Worm (Caenorhabditis elegans) whole organism, L2 larva: ENCODE data around the gene ZK1236.9.

Source experiments
- aly-2 ChIP-seq: fragments of 150-350 bp; optimal IDR thresholded peaks from 2 replicates; lab custom pipeline; 2014; ENCODE audit warnings: missing biosample characterization, missing genetic modification characterization
- ceh-16 ChIP-seq: fragments of 150-350 bp; optimal IDR thresholded peaks from 2 replicates; lab custom pipeline; 2014; ENCODE audit warnings: missing biosample characterization, missing genetic modification characterization
- fos-1 ChIP-seq: fragments of 150-350 bp; optimal IDR thresholded peaks from 2 replicates; lab custom pipeline; 2014; ENCODE audit warnings: missing biosample characterization, missing genetic modification characterization
- lin-39 ChIP-seq: fragments of 150-350 bp; optimal IDR thresholded peaks from 2 replicates; lab custom pipeline; 2014; ENCODE audit warnings: missing biosample characterization, missing genetic modification reagents, missing genetic modification characterization
- nhr-25 ChIP-seq: fragments of 150-350 bp; sonication (generic microtip); optimal IDR thresholded peaks from 3 replicates; lab custom pipeline; 2014; ENCODE audit warnings: missing biosample characterization, missing genetic modification characterization
- skn-1 ChIP-seq: sonication (generic microtip); optimal IDR thresholded peaks from 2 replicates; lab custom pipeline; 2017; ENCODE audit warnings: missing biosample characterization, missing genetic modification characterization
- unc-62 ChIP-seq: fragments of 150-350 bp; optimal IDR thresholded peaks from 2 replicates; lab custom pipeline; 2014; ENCODE audit warnings: missing biosample characterization, missing genetic modification reagents, missing genetic modification characterization
- zag-1 ChIP-seq: fragments of 150-350 bp; optimal IDR thresholded peaks from 2 replicates; lab custom pipeline; 2014; ENCODE audit warnings: missing biosample characterization, missing genetic modification characterization
- ztf-4 ChIP-seq: fragments of 150-350 bp; optimal IDR thresholded peaks from 2 replicates; lab custom pipeline; 2014; ENCODE audit warnings: missing biosample characterization, missing genetic modification characterization

- no peak for TF ChIP-seq fos-1
- no peak for TF ChIP-seq zag-1 (tag; lab: Kevin White, UChicago)
- TF ChIP-seq ztf-4: no peak
- TF ChIP-seq aly-2 (tag; lab: Kevin White, UChicago): no peak
- no peak for TF ChIP-seq unc-62 (GFP tag; lab: Kevin White, UChicago)
- TF ChIP-seq ceh-16 (tag; lab: Kevin White, UChicago): no peak
- no peak for TF ChIP-seq nhr-25
- TF ChIP-seq skn-1 (tag; lab: Kevin White, UChicago): no peak
- TF ChIP-seq lin-39: no peak
Measured at ce11 chrIII:8402633-8403032, 32.3 kb downstream of the ZK1236.9 start.
